Worm (Caenorhabditis elegans) whole organism, young adult: ENCODE results near the gene gcy-8.

Experiments
- F49E8.2 ChIP-seq: sonication (generic microtip); optimal IDR thresholded peaks from 3 replicates; lab custom pipeline; 2017; ENCODE audit warnings: missing genetic modification characterization, mild to moderate bottlenecking, missing compliant biosample characterization, antibody characterized with exemption, moderate library complexity; ENCODE audit not compliant: insufficient read depth
- Y79H2A.3 ChIP-seq: fragments of 200-800 bp; sonication (Bioruptor generic); conservative IDR thresholded peaks from 2 replicates; pipeline ENCODE4 v1.3.6; 2022; ENCODE audit warnings: missing genetic modification reagents, missing genetic modification characterization, missing compliant biosample characterization
- cebp-1 ChIP-seq, 2 experiments: fragments of 200-800 bp in 1 of 2; sonication (Bioruptor generic) in 1 of 2; sonication (generic microtip) in 1 of 2; IDR thresholded peaks in 1 of 2; optimal IDR thresholded peaks in 1 of 2; 2 replicates each; pipeline versions ENCODE4 v1.3.6 to Lab custom; 2017 to 2022; ENCODE audit warnings: missing compliant biosample characterization in 2 of 2, missing genetic modification characterization in 2 of 2, mild to moderate bottlenecking in 1 of 2, missing genetic modification reagents in 1 of 2, moderate library complexity in 1 of 2
- ekl-4 ChIP-seq: fragments of 200-800 bp; sonication (Bioruptor generic); IDR thresholded peaks from 2 replicates; pipeline ENCODE4 v1.3.6; 2022; ENCODE audit warnings: missing genetic modification reagents, missing genetic modification characterization, missing compliant biosample characterization
- nhr-179 ChIP-seq: sonication (generic microtip); optimal IDR thresholded peaks from 2 replicates; lab custom pipeline; 2016; ENCODE audit warnings: mild to moderate bottlenecking, missing genetic modification characterization, missing compliant biosample characterization
- pha-4 ChIP-seq: fragments of 150-350 bp; sonication (generic microtip); optimal IDR thresholded peaks from 2 replicates; lab custom pipeline; 2014; ENCODE audit warnings: missing biosample characterization, missing genetic modification reagents, missing genetic modification characterization

- TF ChIP-seq pha-4 (tag; lab: Kevin White, UChicago) (no peak), ekl-4 (GFP tag; lab: Robert Waterston, UW) (no peak), Y79H2A.3 (GFP tag; lab: Robert Waterston, UW) (no peak), nhr-179 (tag; lab: Kevin White, UChicago) (no peak), F49E8.2 (tag; lab: Kevin White, UChicago) (no peak), cebp-1 (GFP tag; IDR thresholded peaks at IDR 0.05; lab: Robert Waterston, UW) (no peak), cebp-1 (tag; optimal IDR thresholded peaks at IDR 0.05; lab: Kevin White, UChicago) (no peak)
Measured at ce11 chrIV:7931873-7932272, 3.9 kb downstream of the gcy-8 start.
